Worm (Caenorhabditis elegans): ENCODE measurements around the gene B0563.1.

ce11 chrX:9168239-9168638 is 3.1 kb upstream of the B0563.1 start, which contains the start of gene B0563.9:
- TF ChIP-seq him-1 (tag; optimal IDR thresholded peaks at IDR 0.05) (no peak), W03F9.2 (tag; optimal IDR thresholded peaks at IDR 0.05) (no peak)
